Fruit fly (Drosophila melanogaster) whole organism, pupa: Measurements from ENCODE around the gene comm3.

ENCODE experiments used
- CG10348 ChIP-seq: fragments of 200-800 bp; sonication (Bioruptor generic); IDR thresholded peaks from 2 replicates; pipeline ENCODE4 v1.3.6; 2022; ENCODE audit warnings: missing biosample characterization, missing genetic modification characterization
- CG12605 ChIP-seq: fragments of 200-800 bp; sonication (Bioruptor generic); IDR thresholded peaks from 2 replicates; pipeline ENCODE4 v1.3.6; 2022; ENCODE audit warnings: missing biosample characterization, missing genetic modification characterization
- CG13204 ChIP-seq: fragments of 200-800 bp; sonication (Bioruptor generic); optimal IDR thresholded peaks from 2 replicates; lab custom pipeline; 2018; ENCODE audit warnings: missing biosample characterization, mild to moderate bottlenecking, missing genetic modification characterization, moderate library complexity
- CG15710 ChIP-seq: fragments of 200-800 bp; sonication (Bioruptor generic); optimal IDR thresholded peaks from 2 replicates; lab custom pipeline; 2018; ENCODE audit warnings: missing biosample characterization, mild to moderate bottlenecking, missing genetic modification characterization, moderate library complexity
- CG4496 ChIP-seq: fragments of 200-800 bp; sonication (Bioruptor generic); IDR thresholded peaks from 3 replicates; pipeline ENCODE4 v1.3.6; 2022; ENCODE audit warnings: missing biosample characterization, missing genetic modification characterization
- EcR ChIP-seq: fragments of 200-800 bp; sonication (Bioruptor generic); optimal IDR thresholded peaks from 3 replicates; lab custom pipeline; 2019; ENCODE audit warnings: missing biosample characterization, missing genetic modification characterization, mild to moderate bottlenecking, moderate library complexity, missing genetic modification reagents
- Ets98B ChIP-seq: fragments of 200-800 bp; sonication (Bioruptor generic); IDR thresholded peaks from 2 replicates; pipeline ENCODE4 v1.3.6; 2022; ENCODE audit warnings: missing biosample characterization, missing genetic modification characterization
- Pif1A ChIP-seq: fragments of 200-800 bp; sonication (Bioruptor generic); optimal IDR thresholded peaks from 3 replicates; lab custom pipeline; 2016; ENCODE audit warnings: missing biosample characterization, missing genetic modification characterization
- gl ChIP-seq: fragments of 200-800 bp; sonication (Bioruptor generic); optimal IDR thresholded peaks from 2 replicates; lab custom pipeline; 2018; ENCODE audit warnings: missing biosample characterization, mild to moderate bottlenecking, missing genetic modification characterization
- rn ChIP-seq: fragments of 200-800 bp; sonication (Bioruptor generic); IDR thresholded peaks from 2 replicates; pipeline ENCODE4 v1.3.6; 2022; ENCODE audit warnings: missing biosample characterization, missing genetic modification characterization

DNA sequence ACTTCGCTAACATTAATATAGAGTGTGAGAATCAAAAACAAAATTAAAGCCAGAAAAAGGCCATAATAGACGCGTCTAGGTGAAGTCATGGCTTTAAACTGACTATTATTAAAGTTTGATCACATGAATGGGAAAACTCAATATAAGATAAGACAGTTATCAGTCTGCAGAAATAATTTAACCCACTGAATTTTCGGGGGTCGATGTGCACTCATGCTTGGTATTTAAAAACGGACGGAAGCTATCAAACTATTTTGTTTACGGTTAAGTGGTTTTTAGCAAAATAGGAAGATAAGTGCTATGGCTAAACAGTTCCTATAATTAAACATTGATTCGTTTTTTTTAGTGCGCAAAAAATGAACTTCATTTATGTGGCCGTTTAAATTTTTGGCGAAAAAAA, 44.4 kb upstream of the comm3 start, which contains the start of gene CG34451:
- TF ChIP-seq CG10348 (GFP tag; lab: Robert Waterston, UW), result no peak
- no peak for TF ChIP-seq CG15710 (tag; lab: Kevin White, UChicago)
- no peak for TF ChIP-seq CG4496 (GFP tag; lab: Robert Waterston, UW)
- TF ChIP-seq CG12605 (GFP tag; lab: Robert Waterston, UW), result no peak
- no peak for TF ChIP-seq Ets98B (GFP tag; lab: Robert Waterston, UW)
- TF ChIP-seq CG13204, result no peak
- TF ChIP-seq rn (GFP tag; lab: Robert Waterston, UW), result no peak
- TF ChIP-seq EcR, result no peak
- no peak for TF ChIP-seq gl (tag; lab: Kevin White, UChicago)
- no peak for TF ChIP-seq Pif1A (GFP tag; lab: Kevin White, UChicago)
